Fruit fly (Drosophila melanogaster): ENCODE measurements around the gene Ubc7.

The Ubc7 gene

DNA sequence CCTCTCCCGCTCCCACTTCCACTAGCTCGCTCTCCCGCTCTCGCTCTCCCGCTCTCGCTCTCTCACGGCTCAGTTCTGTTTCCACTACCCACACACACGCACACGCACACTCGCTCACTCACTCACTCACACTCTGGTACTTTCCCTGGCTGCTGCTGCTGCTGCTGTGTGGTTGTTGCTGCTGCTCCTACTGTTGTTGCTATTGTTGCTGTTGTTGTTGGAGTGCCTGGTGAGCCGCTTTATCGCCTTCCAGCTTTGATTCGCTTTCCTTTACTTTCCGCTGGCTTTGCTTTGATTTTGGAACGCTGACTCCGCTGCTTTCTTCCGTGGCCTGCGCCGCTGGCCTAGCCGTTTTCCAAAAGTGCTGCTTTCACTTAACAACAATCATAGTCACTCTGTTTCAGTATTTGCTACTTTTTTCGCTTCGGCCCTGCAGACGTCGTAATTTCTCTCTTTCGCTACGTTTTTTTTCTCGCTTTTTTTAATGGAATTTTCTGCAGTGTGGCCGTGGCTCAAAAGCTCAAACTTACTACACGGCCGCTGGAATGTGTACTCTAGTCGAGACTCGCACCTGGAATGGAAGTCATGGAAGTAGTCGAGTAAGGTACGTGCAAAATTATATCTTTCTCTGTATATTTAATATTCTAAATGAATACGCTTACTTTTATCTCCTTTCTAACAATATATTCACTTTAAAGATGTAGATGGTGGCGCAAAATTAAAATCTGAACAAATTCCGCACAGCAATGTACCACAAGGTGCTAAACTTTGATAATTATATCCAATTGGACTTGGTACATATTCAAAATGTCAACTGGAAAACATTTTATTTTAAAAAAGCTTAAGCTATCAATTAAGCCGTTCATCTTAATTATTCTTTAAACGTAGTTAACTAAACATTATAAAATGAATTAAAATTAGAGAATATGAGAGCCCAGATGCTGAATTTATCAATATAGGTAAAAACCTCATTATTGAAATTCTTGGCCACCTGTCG lies 33.7 kb upstream of the Ubc7 start, which contains the start of gene Pp2B-14D:
Gene Pp2B-14D, minus strand, starts transcription at position 503 of the 997 bp plus-strand sequence.
- TF ChIP-seq CG13204 (GFP tag; optimal IDR thresholded peaks at IDR 0.05): peak; percentile 61
- no peak; the same call in 1 of the 2 replicates for TF ChIP-seq CG12605 (GFP tag; IDR thresholded peaks at IDR 0.05)
- peak; percentile 16 for TF ChIP-seq Pif1A (GFP tag; optimal IDR thresholded peaks at IDR 0.05)
- TF ChIP-seq Snoo (tag; optimal IDR thresholded peaks at IDR 0.05): no peak
- no peak for TF ChIP-seq CG8301 (tag; optimal IDR thresholded peaks at IDR 0.05)
- TF ChIP-seq CG17806 (tag; optimal IDR thresholded peaks at IDR 0.05): no peak
- no peak for TF ChIP-seq CG14655 (GFP tag; optimal IDR thresholded peaks at IDR 0.05)
- no peak for TF ChIP-seq CG32121 (GFP tag; IDR thresholded peaks at IDR 0.05)
- peak; percentile 10 for TF ChIP-seq EcR (GFP tag; optimal IDR thresholded peaks at IDR 0.05)
- TF ChIP-seq fd96Ca (GFP tag; IDR thresholded peaks at IDR 0.05): no peak
- no peak for TF ChIP-seq CG8159 (tag; optimal IDR thresholded peaks at IDR 0.05)
- peak; percentile 9 for TF ChIP-seq Pif1B (GFP tag; optimal IDR thresholded peaks at IDR 0.05)
- no peak for TF ChIP-seq CG34367 (tag; optimal IDR thresholded peaks at IDR 0.05)
- TF ChIP-seq Ets98B (GFP tag; IDR thresholded peaks at IDR 0.05): no peak; the same call in 1 of the 2 replicates
- peak; percentile 12 for TF ChIP-seq D1 (tag; optimal IDR thresholded peaks at IDR 0.05)
- no peak for TF ChIP-seq gl (tag; optimal IDR thresholded peaks at IDR 0.05)
- peak; percentile 3 for TF ChIP-seq CG15710 (tag; optimal IDR thresholded peaks at IDR 0.05)
- no peak for TF ChIP-seq rn (GFP tag; IDR thresholded peaks at IDR 0.05)
- no peak for TF ChIP-seq CG10348 (GFP tag; IDR thresholded peaks at IDR 0.05)
- peak; percentile 59; the same call in 1 of the 3 replicates for TF ChIP-seq CG4496 (GFP tag; IDR thresholded peaks at IDR 0.05)
- no peak for TF ChIP-seq CG9948 (tag; optimal IDR thresholded peaks at IDR 0.05)

DNA sequence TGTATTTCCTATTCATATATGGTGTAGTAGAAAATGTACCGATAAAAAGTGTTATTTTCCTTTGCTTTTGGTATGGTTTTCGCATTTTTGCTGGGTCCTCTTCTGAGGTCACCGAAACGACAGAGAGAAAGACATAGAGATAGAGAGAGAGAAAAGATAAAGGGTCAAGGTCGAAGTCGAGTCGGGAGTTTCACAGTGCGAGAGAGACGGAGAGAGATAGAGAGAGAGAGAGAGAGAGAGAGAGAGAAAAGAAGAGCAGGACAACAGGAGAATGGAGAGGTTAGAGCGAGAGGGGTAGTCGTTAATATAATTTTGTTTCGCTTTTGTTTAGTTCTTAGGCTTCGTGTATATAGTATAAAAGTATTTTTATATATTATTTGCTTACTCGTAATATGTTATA lies 31.2 kb upstream of the Ubc7 start:
- TF ChIP-seq rn (GFP tag; IDR thresholded peaks at IDR 0.05): no peak
- TF ChIP-seq CG17806 (tag; optimal IDR thresholded peaks at IDR 0.05): no peak
- no peak for TF ChIP-seq Snoo (tag; optimal IDR thresholded peaks at IDR 0.05)
- peak; percentile 61 for TF ChIP-seq EcR (GFP tag; optimal IDR thresholded peaks at IDR 0.05)

DNA sequence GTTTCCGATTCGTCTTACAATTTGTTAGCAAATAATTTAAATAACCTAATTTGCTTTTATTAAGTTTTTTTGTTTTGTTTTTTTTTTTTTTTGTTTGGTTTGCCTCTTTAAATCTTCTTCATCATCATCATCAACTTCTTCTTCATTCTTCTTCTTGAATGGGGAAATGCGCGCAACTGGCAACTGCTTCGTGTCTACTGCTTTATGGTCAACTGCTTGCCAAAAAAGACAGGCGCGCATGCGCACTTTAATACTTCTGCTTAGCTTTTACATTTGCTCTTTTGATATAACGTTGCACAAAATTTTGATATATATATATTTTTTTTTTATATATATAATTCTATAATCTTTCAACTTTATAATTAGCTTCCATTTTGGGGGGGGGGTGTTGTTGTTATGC lies 28.1 kb upstream of the Ubc7 start:
- TF ChIP-seq CG12605 (GFP tag; IDR thresholded peaks at IDR 0.05) (no peak), CG8301 (tag; optimal IDR thresholded peaks at IDR 0.05) (no peak), D1 (tag; optimal IDR thresholded peaks at IDR 0.05) (no peak), CG4496 (GFP tag; IDR thresholded peaks at IDR 0.05) (no peak), Pif1A (GFP tag; optimal IDR thresholded peaks at IDR 0.05) (no peak), CG34367 (tag; optimal IDR thresholded peaks at IDR 0.05) (no peak), Pif1B (GFP tag; optimal IDR thresholded peaks at IDR 0.05) (no peak)

DNA sequence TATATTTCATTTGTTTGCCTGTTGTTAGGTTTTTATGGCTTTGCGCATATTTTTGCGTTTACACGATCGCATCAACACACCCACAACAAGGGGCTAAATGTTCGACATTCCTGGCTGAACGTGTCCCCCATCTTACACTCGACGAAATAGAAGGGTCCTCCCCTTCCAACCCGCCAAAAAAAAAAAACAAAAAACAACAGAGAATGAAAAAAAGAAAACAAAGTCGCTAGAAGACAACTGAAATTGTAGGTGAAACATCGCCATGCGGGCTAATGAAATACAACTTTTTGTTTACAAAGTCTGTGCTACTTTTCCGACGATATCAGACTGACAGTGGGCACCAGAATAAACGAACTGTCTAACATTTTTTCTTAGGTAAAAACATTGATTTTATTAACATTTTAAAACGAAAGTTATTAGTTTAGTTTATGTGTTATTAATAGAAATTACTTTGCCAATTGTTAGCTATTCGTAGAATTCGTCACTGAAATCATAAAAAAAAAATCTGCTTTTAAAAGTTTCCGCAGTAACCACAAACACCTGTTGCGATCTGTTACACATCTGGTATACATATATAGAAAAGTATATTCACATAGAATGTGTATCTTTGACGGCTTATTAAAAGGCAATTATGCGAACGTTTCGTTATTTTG lies 22.8 kb upstream of the Ubc7 start:
- TF ChIP-seq CG32121 (GFP tag; IDR thresholded peaks at IDR 0.05) (peak; percentile 58), Ets98B (GFP tag; IDR thresholded peaks at IDR 0.05) (peak; percentile 42; the same call in 1 of the 2 replicates), CG9948 (tag; optimal IDR thresholded peaks at IDR 0.05) (no peak), CG4496 (GFP tag; IDR thresholded peaks at IDR 0.05) (peak; percentile 68; the same call in 2 of the 3 replicates)

DNA sequence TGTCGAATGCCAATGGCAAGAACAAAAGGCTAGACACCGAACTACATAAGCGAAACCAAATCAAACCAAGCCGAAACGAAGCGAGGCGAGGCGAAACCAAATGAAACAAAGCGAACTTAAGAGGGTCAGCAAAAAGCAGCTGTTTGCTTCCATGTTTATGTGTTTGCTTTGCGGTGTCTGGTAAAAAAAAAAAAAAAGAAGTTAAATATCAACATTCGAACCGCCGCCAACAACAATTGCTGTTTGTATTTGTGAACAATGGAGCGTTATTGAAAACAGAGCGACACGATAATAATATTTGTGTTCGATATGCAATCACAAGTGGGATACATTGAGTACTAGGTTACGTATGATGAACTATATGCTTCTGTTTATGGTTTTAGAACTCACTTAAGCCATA lies 19.8 kb upstream of the Ubc7 start:
- TF ChIP-seq gl (tag; optimal IDR thresholded peaks at IDR 0.05): peak; percentile 39
- no peak for TF ChIP-seq D1 (tag; optimal IDR thresholded peaks at IDR 0.05)
- no peak for TF ChIP-seq CG14655 (GFP tag; optimal IDR thresholded peaks at IDR 0.05)
- 0 out of 3 replicates have a peak, but pooled peaks have one; percentile 32 for TF ChIP-seq fd96Ca (GFP tag; IDR thresholded peaks at IDR 0.05)
- TF ChIP-seq CG4496 (GFP tag; IDR thresholded peaks at IDR 0.05): no peak
- TF ChIP-seq CG9948 (tag; optimal IDR thresholded peaks at IDR 0.05): no peak
- no peak for TF ChIP-seq CG15710 (tag; optimal IDR thresholded peaks at IDR 0.05)
- TF ChIP-seq CG17806 (tag; optimal IDR thresholded peaks at IDR 0.05): no peak
- TF ChIP-seq CG34367 (tag; optimal IDR thresholded peaks at IDR 0.05): peak; percentile 11
- no peak for TF ChIP-seq EcR (GFP tag; optimal IDR thresholded peaks at IDR 0.05)
- no peak for TF ChIP-seq CG10348 (GFP tag; IDR thresholded peaks at IDR 0.05)
- TF ChIP-seq CG12605 (GFP tag; IDR thresholded peaks at IDR 0.05): no peak
- no peak for TF ChIP-seq Ets98B (GFP tag; IDR thresholded peaks at IDR 0.05)
- TF ChIP-seq Pif1A (GFP tag; optimal IDR thresholded peaks at IDR 0.05): peak; percentile 51
- TF ChIP-seq CG32121 (GFP tag; IDR thresholded peaks at IDR 0.05): no peak
- TF ChIP-seq Snoo (tag; optimal IDR thresholded peaks at IDR 0.05): no peak
- TF ChIP-seq CG8301 (tag; optimal IDR thresholded peaks at IDR 0.05): no peak
- peak; percentile 33 for TF ChIP-seq CG13204 (GFP tag; optimal IDR thresholded peaks at IDR 0.05)
- TF ChIP-seq CG8159 (tag; optimal IDR thresholded peaks at IDR 0.05): peak; percentile 2
- TF ChIP-seq Pif1B (GFP tag; optimal IDR thresholded peaks at IDR 0.05): peak; percentile 7
- TF ChIP-seq rn (GFP tag; IDR thresholded peaks at IDR 0.05): no peak

DNA sequence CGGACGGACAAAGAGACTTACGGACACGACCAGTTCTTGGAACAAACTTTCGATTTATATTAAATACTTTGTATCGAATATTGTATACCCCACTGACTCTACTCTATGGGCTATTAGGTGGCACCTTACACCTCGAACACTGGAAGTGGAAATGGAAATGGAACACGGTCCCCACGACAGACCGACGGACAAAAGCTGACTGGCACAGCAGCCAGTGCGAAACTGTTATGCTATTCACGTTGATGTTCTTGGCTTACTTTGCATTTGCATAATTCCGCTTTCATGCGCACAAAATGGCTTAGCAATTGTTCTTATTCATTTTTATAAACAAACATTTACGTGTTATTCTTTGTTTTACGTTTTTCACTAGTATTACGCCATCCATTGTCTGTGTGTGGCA lies 19.4 kb upstream of the Ubc7 start:
- TF ChIP-seq gl (tag; optimal IDR thresholded peaks at IDR 0.05) (no peak), CG8301 (tag; optimal IDR thresholded peaks at IDR 0.05) (no peak), CG12605 (GFP tag; IDR thresholded peaks at IDR 0.05) (no peak), CG14655 (GFP tag; optimal IDR thresholded peaks at IDR 0.05) (no peak), Pif1B (GFP tag; optimal IDR thresholded peaks at IDR 0.05) (no peak), CG9948 (tag; optimal IDR thresholded peaks at IDR 0.05) (no peak), D1 (tag; optimal IDR thresholded peaks at IDR 0.05) (no peak), CG32121 (GFP tag; IDR thresholded peaks at IDR 0.05) (no peak), CG15710 (tag; optimal IDR thresholded peaks at IDR 0.05) (no peak), CG13204 (GFP tag; optimal IDR thresholded peaks at IDR 0.05) (no peak), CG17806 (tag; optimal IDR thresholded peaks at IDR 0.05) (no peak)
